Fruit fly (Drosophila melanogaster): ENCODE data around the gene frm.

dm6 chr3L:5540637-5541241 is 10.2 kb downstream of the frm start:
- TF ChIP-seq EcR (GFP tag; optimal IDR thresholded peaks at IDR 0.05) = no peak
- TF ChIP-seq Snoo (tag; optimal IDR thresholded peaks at IDR 0.05) = no peak
- no peak for TF ChIP-seq CG10348 (GFP tag; IDR thresholded peaks at IDR 0.05)
- TF ChIP-seq gl (tag; optimal IDR thresholded peaks at IDR 0.05) = no peak
- no peak for TF ChIP-seq CG4496 (GFP tag; IDR thresholded peaks at IDR 0.05)
- no peak for TF ChIP-seq Pif1A (GFP tag; optimal IDR thresholded peaks at IDR 0.05)
- TF ChIP-seq CG14655 (GFP tag; optimal IDR thresholded peaks at IDR 0.05) = no peak
- no peak for TF ChIP-seq CG15710 (tag; optimal IDR thresholded peaks at IDR 0.05)
- no peak for TF ChIP-seq CG12605 (GFP tag; IDR thresholded peaks at IDR 0.05)
- no peak for TF ChIP-seq CG32121 (GFP tag; IDR thresholded peaks at IDR 0.05)
